Fruit fly (Drosophila melanogaster) whole organism, embryonic: ENCODE results near the gene CG32812.

Source experiments
- B-H1 ChIP-seq: fragments of 200-800 bp; sonication (Bioruptor generic); IDR thresholded peaks from 3 replicates; pipeline ENCODE4 v1.3.6; 2022; ENCODE audit warnings: missing biosample characterization, missing genetic modification characterization
- CG15269 ChIP-seq: fragments of 200-800 bp; sonication (Bioruptor generic); optimal IDR thresholded peaks from 2 replicates; lab custom pipeline; 2018; ENCODE audit warnings: missing biosample characterization, mild to moderate bottlenecking, missing genetic modification characterization, moderate library complexity
- CG15696 ChIP-seq: fragments of 200-800 bp; sonication (Bioruptor generic); optimal IDR thresholded peaks from 2 replicates; lab custom pipeline; 2019; ENCODE audit warnings: missing biosample characterization, mild to moderate bottlenecking, missing genetic modification characterization, moderate library complexity
- CG16779 ChIP-seq: fragments of 200-800 bp; sonication (Bioruptor generic); IDR thresholded peaks from 2 replicates; pipeline ENCODE4 v1.3.6; 2022; ENCODE audit warnings: missing biosample characterization, missing genetic modification characterization
- CG17186 ChIP-seq: fragments of 200-800 bp; sonication (Bioruptor generic); optimal IDR thresholded peaks from 3 replicates; lab custom pipeline; 2017; ENCODE audit warnings: missing biosample characterization, missing genetic modification reagents, missing genetic modification characterization
- CG17802 ChIP-seq: fragments of 200-800 bp; sonication (Bioruptor generic); optimal IDR thresholded peaks from 2 replicates; lab custom pipeline; 2018; ENCODE audit warnings: missing biosample characterization, mild to moderate bottlenecking, missing genetic modification characterization, moderate library complexity
- CG1792 ChIP-seq: fragments of 200-800 bp; sonication (Bioruptor generic); optimal IDR thresholded peaks from 2 replicates; lab custom pipeline; 2016; ENCODE audit warnings: missing biosample characterization, missing genetic modification characterization
- CG18011 ChIP-seq: fragments of 200-800 bp; sonication (Bioruptor generic); optimal IDR thresholded peaks from 2 replicates; lab custom pipeline; 2017; ENCODE audit warnings: missing biosample characterization, missing genetic modification characterization, mild to moderate bottlenecking, moderate library complexity, missing genotype
- CG2120 ChIP-seq: fragments of 200-800 bp; sonication (Bioruptor generic); optimal IDR thresholded peaks from 3 replicates; lab custom pipeline; 2016; ENCODE audit warnings: missing biosample characterization, missing genetic modification characterization
- CG2129 ChIP-seq: fragments of 200-800 bp; sonication (Bioruptor generic); IDR thresholded peaks from 2 replicates; pipeline ENCODE4 v1.3.6; 2022; ENCODE audit warnings: missing biosample characterization, missing genetic modification characterization; ENCODE audit not compliant: partially characterized antibody
- CG4328 ChIP-seq: fragments of 200-800 bp; sonication (Bioruptor generic); optimal IDR thresholded peaks from 3 replicates; lab custom pipeline; 2017; ENCODE audit warnings: missing biosample characterization, missing genetic modification reagents, missing genetic modification characterization
- CG4424 ChIP-seq: fragments of 200-800 bp; sonication (Bioruptor generic); optimal IDR thresholded peaks from 3 replicates; lab custom pipeline; 2016; ENCODE audit warnings: missing biosample characterization, missing genetic modification characterization
- CG6689 ChIP-seq: fragments of 200-800 bp; sonication (Bioruptor generic); IDR thresholded peaks from 2 replicates; pipeline ENCODE4 v1.3.6; 2022; ENCODE audit warnings: missing biosample characterization, missing genetic modification characterization
- CG6854 ChIP-seq: fragments of 200-800 bp; sonication (Bioruptor generic); optimal IDR thresholded peaks from 3 replicates; lab custom pipeline; 2017; ENCODE audit warnings: missing biosample characterization, mild to moderate bottlenecking, missing genetic modification characterization
- CG7556 ChIP-seq: fragments of 200-800 bp; sonication (Bioruptor generic); optimal IDR thresholded peaks from 2 replicates; lab custom pipeline; 2017; ENCODE audit warnings: missing biosample characterization, mild to moderate bottlenecking, missing genetic modification characterization
- CG7928 ChIP-seq: fragments of 200-800 bp; sonication (Bioruptor generic); optimal IDR thresholded peaks from 2 replicates; lab custom pipeline; 2017; ENCODE audit warnings: missing biosample characterization, mild to moderate bottlenecking, missing genetic modification characterization
- CG8281 ChIP-seq: fragments of 200-800 bp; sonication (Bioruptor generic); optimal IDR thresholded peaks from 2 replicates; lab custom pipeline; 2018; ENCODE audit warnings: missing biosample characterization, mild to moderate bottlenecking, missing genetic modification characterization, moderate library complexity
- CG9817 ChIP-seq: fragments of 200-800 bp; sonication (Bioruptor generic); optimal IDR thresholded peaks from 2 replicates; lab custom pipeline; 2018; ENCODE audit warnings: missing biosample characterization, mild to moderate bottlenecking, missing genetic modification characterization, moderate library complexity
- HLH4C ChIP-seq: fragments of 200-800 bp; sonication (Bioruptor generic); IDR thresholded peaks from 3 replicates; pipeline ENCODE4 v1.3.6; 2022; ENCODE audit warnings: missing biosample characterization, missing genetic modification characterization; ENCODE audit not compliant: partially characterized antibody
- Hsf ChIP-seq: fragments of 200-800 bp; sonication (Bioruptor generic); optimal IDR thresholded peaks from 3 replicates; lab custom pipeline; 2016; ENCODE audit warnings: missing biosample characterization, missing genetic modification characterization
- Jarid2 ChIP-seq: fragments of 200-800 bp; sonication (Bioruptor generic); optimal IDR thresholded peaks from 3 replicates; lab custom pipeline; 2017; ENCODE audit warnings: mild to moderate bottlenecking, missing biosample characterization, missing genetic modification reagents, missing genetic modification characterization
- Meics ChIP-seq: fragments of 200-800 bp; sonication (Bioruptor generic); optimal IDR thresholded peaks from 2 replicates; lab custom pipeline; 2017; ENCODE audit warnings: missing biosample characterization, mild to moderate bottlenecking, missing genetic modification characterization
- NfI ChIP-seq: fragments of 200-800 bp; sonication (Bioruptor generic); optimal IDR thresholded peaks from 3 replicates; lab custom pipeline; 2018; ENCODE audit warnings: missing biosample characterization, mild to moderate bottlenecking, missing genetic modification characterization, moderate library complexity
- Side ChIP-seq: fragments of 200-800 bp; sonication (Bioruptor generic); optimal IDR thresholded peaks from 2 replicates; lab custom pipeline; 2016; ENCODE audit warnings: missing biosample characterization, missing genetic modification characterization
- al ChIP-seq: fragments of 200-800 bp; sonication (Bioruptor generic); IDR thresholded peaks from 2 replicates; pipeline ENCODE4 v1.3.6; 2022; ENCODE audit warnings: missing biosample characterization, missing genetic modification characterization
- ara ChIP-seq: fragments of 200-800 bp; sonication (Bioruptor generic); IDR thresholded peaks from 2 replicates; pipeline ENCODE4 v1.3.6; 2022; ENCODE audit warnings: missing biosample characterization, missing genetic modification characterization
- ase ChIP-seq: fragments of 200-800 bp; sonication (Bioruptor generic); IDR thresholded peaks from 3 replicates; pipeline ENCODE4 v1.3.6; 2022; ENCODE audit warnings: missing biosample characterization, missing genetic modification characterization
- bcd ChIP-seq: fragments of 200-800 bp; sonication (Bioruptor generic); optimal IDR thresholded peaks from 2 replicates; lab custom pipeline; 2017; ENCODE audit warnings: missing biosample characterization, mild to moderate bottlenecking, missing genetic modification characterization
- bigmax ChIP-seq: fragments of 200-800 bp; sonication (Bioruptor generic); optimal IDR thresholded peaks from 2 replicates; lab custom pipeline; 2018; ENCODE audit warnings: missing biosample characterization, mild to moderate bottlenecking, missing genetic modification characterization
- bsh ChIP-seq, 2 experiments: fragments of 200-800 bp; sonication (Bioruptor generic); optimal IDR thresholded peaks; 2 replicates each; lab custom pipeline; 2017 to 2018; ENCODE audit warnings: mild to moderate bottlenecking in 2 of 2, missing biosample characterization in 2 of 2, missing genetic modification characterization in 2 of 2, moderate library complexity in 1 of 2
- cg ChIP-seq: fragments of 200-800 bp; sonication (Bioruptor generic); optimal IDR thresholded peaks from 3 replicates; lab custom pipeline; 2019; ENCODE audit warnings: missing biosample characterization, mild to moderate bottlenecking, missing genetic modification characterization, moderate library complexity
- crol ChIP-seq: fragments of 200-800 bp; sonication (Bioruptor generic); IDR thresholded peaks from 2 replicates; pipeline ENCODE4 v1.3.6; 2022; ENCODE audit warnings: missing biosample characterization, missing genetic modification characterization
- esg ChIP-seq: fragments of 200-800 bp; sonication (Bioruptor generic); conservative IDR thresholded peaks from 2 replicates; pipeline ENCODE4 v1.3.6; 2022; ENCODE audit warnings: missing biosample characterization, missing genetic modification characterization
- eve ChIP-seq, 2 experiments: fragments of >200 bp; optimal IDR thresholded peaks; 2 replicates each; lab custom pipeline; 2017; ENCODE audit warnings: missing biosample characterization in 2 of 2, missing genetic modification characterization in 2 of 2
- kay ChIP-seq: fragments of 200-800 bp; sonication (Bioruptor generic); optimal IDR thresholded peaks from 2 replicates; lab custom pipeline; 2016; ENCODE audit warnings: missing biosample characterization, missing genetic modification characterization
- klu ChIP-seq: fragments of 200-800 bp; sonication (Bioruptor generic); IDR thresholded peaks from 2 replicates; pipeline ENCODE4 v1.3.6; 2022; ENCODE audit warnings: missing biosample characterization, missing genetic modification characterization
- lab ChIP-seq: fragments of 200-800 bp; sonication (Bioruptor generic); optimal IDR thresholded peaks from 3 replicates; lab custom pipeline; 2017; ENCODE audit warnings: missing biosample characterization, missing genetic modification characterization, mild to moderate bottlenecking, moderate library complexity, missing genetic modification reagents
- lbe ChIP-seq: fragments of 200-800 bp; sonication (Bioruptor generic); optimal IDR thresholded peaks from 2 replicates; lab custom pipeline; 2016; ENCODE audit warnings: missing biosample characterization, mild to moderate bottlenecking, missing genetic modification characterization
- nerfin-1 ChIP-seq: fragments of 200-800 bp; sonication (Bioruptor generic); optimal IDR thresholded peaks from 3 replicates; lab custom pipeline; 2019; ENCODE audit warnings: missing biosample characterization, mild to moderate bottlenecking, missing genetic modification characterization, moderate library complexity
- nom ChIP-seq: fragments of 200-800 bp; sonication (Bioruptor generic); optimal IDR thresholded peaks from 2 replicates; lab custom pipeline; 2017; ENCODE audit warnings: missing biosample characterization, missing genetic modification characterization, mild to moderate bottlenecking, moderate library complexity, missing genetic modification reagents
- phol ChIP-seq: fragments of 200-800 bp; sonication (Bioruptor generic); optimal IDR thresholded peaks from 3 replicates; lab custom pipeline; 2018; ENCODE audit warnings: missing biosample characterization, mild to moderate bottlenecking, missing genetic modification characterization, moderate library complexity
- pros ChIP-seq: fragments of 200-800 bp; sonication (Bioruptor generic); optimal IDR thresholded peaks from 3 replicates; lab custom pipeline; 2019; ENCODE audit warnings: missing biosample characterization, mild to moderate bottlenecking, missing genetic modification characterization, moderate library complexity
- rib ChIP-seq: fragments of 200-800 bp; sonication (Bioruptor generic); IDR thresholded peaks from 2 replicates; pipeline ENCODE4 v1.3.6; 2022; ENCODE audit warnings: missing biosample characterization, missing genetic modification characterization
- row ChIP-seq: fragments of 200-800 bp; sonication (Bioruptor generic); IDR thresholded peaks from 3 replicates; pipeline ENCODE4 v1.3.6; 2022; ENCODE audit warnings: missing biosample characterization, missing genetic modification characterization
- sr ChIP-seq: fragments of 200-800 bp; sonication (Bioruptor generic); IDR thresholded peaks from 3 replicates; pipeline ENCODE4 v1.3.6; 2022; ENCODE audit warnings: missing biosample characterization, missing genetic modification characterization
- wek ChIP-seq: fragments of 200-800 bp; sonication (Bioruptor generic); optimal IDR thresholded peaks from 3 replicates; lab custom pipeline; 2018; ENCODE audit warnings: missing biosample characterization, mild to moderate bottlenecking, missing genetic modification characterization, moderate library complexity

The CG32812 gene

DNA sequence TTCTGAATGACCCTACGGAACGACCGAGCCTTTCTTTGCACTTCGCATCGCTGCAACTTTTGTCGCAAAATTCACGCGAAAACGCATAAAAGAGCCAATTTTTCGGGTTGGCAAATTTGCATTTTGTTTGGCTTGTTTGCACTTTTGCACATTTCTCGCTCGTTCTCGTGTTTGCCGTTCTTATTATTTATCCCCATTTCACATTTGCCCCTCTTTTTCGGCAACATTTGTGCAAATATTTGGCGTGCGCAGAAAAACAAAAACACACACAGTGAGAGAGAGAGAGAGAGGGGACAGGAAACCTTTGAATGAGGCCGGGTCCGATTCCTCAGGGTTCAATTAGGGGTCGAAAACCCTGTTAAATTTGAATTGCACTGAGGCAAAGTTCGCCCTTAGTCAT, 37.5 kb upstream of the CG32812 start:
- TF ChIP-seq lbe (peak; percentile 13), wek (GFP tag; lab: Kevin White, UChicago) (no peak)
- TF ChIP-seq, all 482 proteins: peak for 1

DNA sequence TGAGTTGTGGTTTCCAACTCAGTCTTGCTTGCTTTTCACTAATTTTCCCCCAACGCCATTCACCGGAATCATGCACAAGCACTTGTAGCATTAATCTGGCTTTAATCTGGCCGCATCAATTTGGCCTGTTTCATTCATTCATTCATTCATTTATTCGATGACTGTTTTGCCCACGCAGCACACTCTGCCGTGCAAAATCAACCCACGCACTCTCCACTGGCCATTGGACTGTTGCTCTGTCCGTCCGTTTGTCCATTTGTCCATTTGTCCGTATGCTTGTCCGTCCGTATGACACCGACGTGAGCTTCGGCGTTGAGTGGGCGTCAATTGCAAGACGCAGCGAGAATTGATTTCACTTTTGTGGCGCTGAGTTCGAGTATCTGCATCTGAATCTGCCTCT, 37.0 kb upstream of the CG32812 start:
- TF ChIP-seq CG7928 (GFP tag; lab: Kevin White, UChicago) (no peak), sr (GFP tag; lab: Robert Waterston, UW) (peak; percentile 52; the same call in 1 of the 3 replicates), ara (no peak), CG17186 (no peak), CG6854 (GFP tag; lab: Kevin White, UChicago) (no peak), CG8281 (peak; percentile 67), HLH4C (GFP tag; lab: Robert Waterston, UW) (no peak)
- TF ChIP-seq, all 482 proteins: peak for 2

DNA sequence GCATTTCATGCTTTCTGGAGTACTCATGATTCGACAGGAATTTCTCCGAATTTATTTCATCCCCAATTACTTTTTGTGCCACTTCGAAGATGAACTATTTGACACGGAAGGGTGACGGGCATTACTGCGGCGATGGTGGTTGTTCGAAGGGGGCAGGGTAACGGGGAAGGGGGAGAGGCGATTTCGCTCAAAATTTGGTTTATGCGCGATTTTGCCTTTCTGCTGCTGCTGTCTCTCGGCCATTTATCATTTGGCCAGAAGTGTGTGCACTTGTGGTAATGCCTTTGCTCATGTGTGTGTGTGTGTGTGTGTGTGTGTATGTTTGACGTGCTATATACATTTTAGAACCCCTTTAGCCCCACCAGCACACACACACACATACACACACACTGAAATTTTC, 34.1 kb upstream of the CG32812 start:
- TF ChIP-seq CG16779 (GFP tag; lab: Robert Waterston, UW) (no peak), al (no peak), crol (GFP tag; lab: Robert Waterston, UW) (peak; percentile 54; the same call in 1 of the 2 replicates), bsh (GFP tag; optimal IDR thresholded peaks at IDR 0.05; lab: Kevin White, UChicago) (no peak), esg (no peak), nom (GFP tag; lab: Kevin White, UChicago) (no peak), CG8281 (no peak), pros (GFP tag; lab: Kevin White, UChicago) (peak; percentile 37), CG2120 (GFP tag; lab: Kevin White, UChicago) (no peak), CG7556 (no peak), CG4424 (GFP tag; lab: Kevin White, UChicago) (no peak), CG9817 (no peak), cg (peak; percentile 31), lab (peak; percentile 27), Meics (no peak), B-H1 (GFP tag; lab: Robert Waterston, UW) (no peak), CG4328 (GFP tag; lab: Kevin White, UChicago) (no peak), Side (GFP tag; lab: Kevin White, UChicago) (no peak), CG17186 (no peak), rib (GFP tag; lab: Robert Waterston, UW) (no peak), CG15269 (tag; lab: Kevin White, UChicago) (no peak), CG18011 (no peak), ase (GFP tag; lab: Robert Waterston, UW) (no peak), Hsf (GFP tag; lab: Kevin White, UChicago) (no peak), row (GFP tag; lab: Robert Waterston, UW) (no peak), Jarid2 (GFP tag; lab: Kevin White, UChicago) (no peak), phol (tag; lab: Kevin White, UChicago) (no peak), CG2129 (GFP tag; lab: Robert Waterston, UW) (no peak), CG6689 (GFP tag; lab: Robert Waterston, UW) (no peak), kay (no peak), CG1792 (GFP tag; lab: Kevin White, UChicago) (no peak), nerfin-1 (tag; lab: Kevin White, UChicago) (peak; percentile 27), bcd (GFP tag; lab: Kevin White, UChicago) (no peak), eve (GFP tag; optimal IDR thresholded peaks at IDR 0.05; lab: Kevin White, UChicago) (no peak), klu (no peak), CG17802 (tag; lab: Kevin White, UChicago) (no peak), CG15696 (tag; lab: Kevin White, UChicago) (no peak), bigmax (GFP tag; lab: Kevin White, UChicago) (no peak), NfI (GFP tag; lab: Kevin White, UChicago) (no peak)
- TF ChIP-seq, all 482 proteins: peak for 5
